Fruit fly (Drosophila melanogaster): ENCODE results near the gene CG6462.

Gene CG6462

DNA sequence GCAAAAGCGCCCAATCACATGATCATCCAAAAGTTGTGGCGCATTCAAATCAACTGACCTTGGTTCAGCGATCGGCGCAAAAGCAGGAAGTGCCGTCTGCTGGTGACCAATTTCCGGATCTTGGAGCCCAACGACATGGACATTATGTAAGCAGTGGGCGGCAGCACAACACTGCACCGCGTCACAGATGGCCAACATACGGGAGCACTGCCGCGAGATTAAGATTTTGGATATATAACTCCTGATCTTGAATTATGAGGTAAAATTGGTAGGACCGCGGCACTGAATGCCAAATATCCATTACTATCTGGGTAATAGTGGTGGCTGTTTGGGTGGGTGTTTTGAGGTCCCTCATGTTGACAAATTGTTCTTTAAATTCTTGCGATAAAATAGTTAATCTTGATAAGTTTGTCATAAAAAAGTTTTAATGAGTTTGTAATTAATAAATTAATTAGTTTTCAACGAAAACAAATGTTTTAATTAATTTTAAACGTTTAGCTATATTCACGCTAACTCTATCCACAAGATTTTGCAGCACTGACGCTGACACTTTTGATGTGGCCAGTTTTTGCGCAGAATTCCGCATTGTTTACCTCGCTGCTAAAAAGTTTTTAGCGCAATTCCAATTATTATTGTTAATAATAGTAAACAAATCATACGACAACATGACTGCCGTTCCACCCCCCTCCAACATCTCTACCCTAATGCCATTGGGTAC lies 38.2 kb downstream of the CG6462 start, which contains the start of the genes CG13295 and CG6610 (continued):
- peak; percentile 66 for TF ChIP-seq Fer3 (tag; optimal IDR thresholded peaks at IDR 0.05)
- no peak for TF ChIP-seq en (GFP tag; optimal IDR thresholded peaks at IDR 0.05)
- TF ChIP-seq CG10431 (GFP tag; optimal IDR thresholded peaks at IDR 0.05): peak; percentile 97
- TF ChIP-seq danr (GFP tag; IDR thresholded peaks at IDR 0.05): no peak
- TF ChIP-seq CG31441 (GFP tag; IDR thresholded peaks at IDR 0.05): peak; percentile 60; the same call in 1 of the 2 replicates
- no peak for TF ChIP-seq CG8944 (GFP tag; optimal IDR thresholded peaks at IDR 0.05)
- TF ChIP-seq dan (GFP tag; IDR thresholded peaks at IDR 0.05): no peak
- peak; percentile 97 for TF ChIP-seq Sry-β (GFP tag; optimal IDR thresholded peaks at IDR 0.05)
- TF ChIP-seq nom (GFP tag; optimal IDR thresholded peaks at IDR 0.05): peak; percentile 2
- TF ChIP-seq chm (GFP tag; IDR thresholded peaks at IDR 0.05): no peak
- TF ChIP-seq CG8765 (GFP tag; IDR thresholded peaks at IDR 0.05): no peak
- TF ChIP-seq CG6654 (GFP tag; optimal IDR thresholded peaks at IDR 0.05): no peak
- no peak for TF ChIP-seq CG6813 (GFP tag; optimal IDR thresholded peaks at IDR 0.05)
- TF ChIP-seq Doc2 (GFP tag; IDR thresholded peaks at IDR 0.05): no peak
- TF ChIP-seq Hey (tag; optimal IDR thresholded peaks at IDR 0.05): no peak
- peak; percentile 35 for TF ChIP-seq ind (GFP tag; optimal IDR thresholded peaks at IDR 0.05)
- TF ChIP-seq bab2 (GFP tag; optimal IDR thresholded peaks at IDR 0.05): peak; percentile 27
- no peak for TF ChIP-seq CG4707 (GFP tag; optimal IDR thresholded peaks at IDR 0.05)
- no peak for TF ChIP-seq Sox100B (GFP tag; optimal IDR thresholded peaks at IDR 0.05)
- peak; percentile 38 for TF ChIP-seq BEAF-32 (GFP tag; optimal IDR thresholded peaks at IDR 0.05)
- 0 out of 3 replicates have a peak, but pooled peaks have one; percentile 21 for TF ChIP-seq CG34422 (GFP tag; IDR thresholded peaks at IDR 0.05)
- TF ChIP-seq row (GFP tag; IDR thresholded peaks at IDR 0.05): peak; percentile 95
- TF ChIP-seq CG18764 (GFP tag; optimal IDR thresholded peaks at IDR 0.05): no peak
- TF ChIP-seq Mes4 (GFP tag; optimal IDR thresholded peaks at IDR 0.05): no peak
- peak; percentile 76 for TF ChIP-seq CG2120 (GFP tag; optimal IDR thresholded peaks at IDR 0.05)
- TF ChIP-seq CG8924 (tag; optimal IDR thresholded peaks at IDR 0.05): peak; percentile 78
- no peak for TF ChIP-seq knrl (GFP tag; IDR thresholded peaks at IDR 0.05; ENCODE audit: partially characterized antibody)
- no peak for TF ChIP-seq fd64A (GFP tag; optimal IDR thresholded peaks at IDR 0.05)
- TF ChIP-seq slbo (GFP tag; IDR thresholded peaks at IDR 0.05): peak; percentile 70
- TF ChIP-seq Hsf (GFP tag; optimal IDR thresholded peaks at IDR 0.05): peak; percentile 62
- peak; percentile 47 for TF ChIP-seq CG33557 (GFP tag; optimal IDR thresholded peaks at IDR 0.05)
- TF ChIP-seq pan (optimal IDR thresholded peaks at IDR 0.05): no peak
- TF ChIP-seq pan (GFP tag; optimal IDR thresholded peaks at IDR 0.05 in 1 of 2, IDR thresholded peaks at IDR 0.05 in 1 of 2): no peak
- TF ChIP-seq phol (tag; optimal IDR thresholded peaks at IDR 0.05): peak; percentile 72
- TF ChIP-seq CG9437 (GFP tag; optimal IDR thresholded peaks at IDR 0.05): peak; percentile 22
- TF ChIP-seq Bdp1 (GFP tag; optimal IDR thresholded peaks at IDR 0.05): no peak
- no peak for TF ChIP-seq CG11398 (GFP tag; optimal IDR thresholded peaks at IDR 0.05)
- TF ChIP-seq Xrp1 (GFP tag; IDR thresholded peaks at IDR 0.05): peak; percentile 70
- peak; percentile 0 for TF ChIP-seq Ets97D (GFP tag; optimal IDR thresholded peaks at IDR 0.05)
- peak; percentile 46 to 54 for TF ChIP-seq dpn (GFP tag; optimal IDR thresholded peaks at IDR 0.05)
- peak; percentile 31 for TF ChIP-seq exex (tag; optimal IDR thresholded peaks at IDR 0.05)
- 0 out of 2 replicates have a peak, but pooled peaks have one; percentile 14 for TF ChIP-seq peb (GFP tag; IDR thresholded peaks at IDR 0.05)
- peak; percentile 66 for TF ChIP-seq CG13775 (GFP tag; optimal IDR thresholded peaks at IDR 0.05)
- TF ChIP-seq CG7372 (GFP tag; IDR thresholded peaks at IDR 0.05): peak; percentile 58; the same call in 1 of the 2 replicates
- peak; percentile 19 for TF ChIP-seq Max (GFP tag; optimal IDR thresholded peaks at IDR 0.05)
- no peak for TF ChIP-seq mld (GFP tag; IDR thresholded peaks at IDR 0.05; ENCODE audit: partially characterized antibody)
- no peak for TF ChIP-seq hb (GFP tag; IDR thresholded peaks at IDR 0.05; ENCODE audit: partially characterized antibody)
- TF ChIP-seq odd (GFP tag; optimal IDR thresholded peaks at IDR 0.05): peak; percentile 1
- TF ChIP-seq CG3281 (GFP tag; optimal IDR thresholded peaks at IDR 0.05): peak; percentile 56
- peak; percentile 46; the same call in 1 of the 2 replicates for TF ChIP-seq CG14667 (GFP tag; IDR thresholded peaks at IDR 0.05)
